Worm (Caenorhabditis elegans) whole organism, L3 larva: ENCODE results near the gene pfut-1.

ENCODE experiments used
- R02D3.7 ChIP-seq: fragments of 150-350 bp; optimal IDR thresholded peaks from 2 replicates; lab custom pipeline; 2014; ENCODE audit warnings: missing biosample characterization, missing genetic modification characterization
- ZK546.5 ChIP-seq: sonication (generic microtip); optimal IDR thresholded peaks from 2 replicates; lab custom pipeline; 2017; ENCODE audit warnings: missing biosample characterization, missing genetic modification characterization
- aly-2 ChIP-seq: fragments of 150-350 bp; optimal IDR thresholded peaks from 2 replicates; lab custom pipeline; 2014; ENCODE audit warnings: missing biosample characterization, missing genetic modification characterization
- ceh-28 ChIP-seq: fragments of 150-350 bp; optimal IDR thresholded peaks from 2 replicates; lab custom pipeline; 2014; ENCODE audit warnings: missing biosample characterization, missing genetic modification reagents, missing genetic modification characterization
- ceh-82 ChIP-seq: fragments of 150-350 bp; optimal IDR thresholded peaks from 2 replicates; lab custom pipeline; 2014; ENCODE audit warnings: missing biosample characterization, missing genetic modification characterization
- daf-12 ChIP-seq: fragments of 150-350 bp; optimal IDR thresholded peaks from 2 replicates; lab custom pipeline; 2014; ENCODE audit warnings: missing biosample characterization, missing genetic modification reagents, missing genetic modification characterization
- elt-1 ChIP-seq: fragments of 150-350 bp; optimal IDR thresholded peaks from 2 replicates; lab custom pipeline; 2014; ENCODE audit warnings: missing biosample characterization, missing genetic modification characterization
- elt-2 ChIP-seq: sonication (generic microtip); optimal IDR thresholded peaks from 2 replicates; lab custom pipeline; 2016; ENCODE audit warnings: missing genetic modification reagents, mild to moderate bottlenecking, missing genetic modification characterization, missing compliant biosample characterization
- eor-1 ChIP-seq, 2 experiments: fragments of 150-350 bp; optimal IDR thresholded peaks; 2 replicates each; lab custom pipeline; 2014 to 2018; ENCODE audit warnings: missing biosample characterization in 2 of 2, missing genetic modification characterization in 2 of 2
- fkh-10 ChIP-seq: sonication (generic microtip); optimal IDR thresholded peaks from 2 replicates; lab custom pipeline; 2017; ENCODE audit warnings: missing biosample characterization, missing genetic modification reagents, missing genetic modification characterization
- fkh-2 ChIP-seq: fragments of 150-350 bp; optimal IDR thresholded peaks from 2 replicates; lab custom pipeline; 2014; ENCODE audit warnings: missing biosample characterization, missing genetic modification reagents, missing genetic modification characterization
- fos-1 ChIP-seq: fragments of 150-350 bp; optimal IDR thresholded peaks from 2 replicates; lab custom pipeline; 2014; ENCODE audit warnings: missing biosample characterization, missing genetic modification characterization
- hmg-11 ChIP-seq: sonication (generic microtip); optimal IDR thresholded peaks from 2 replicates; lab custom pipeline; 2016; ENCODE audit warnings: missing genetic modification characterization, missing compliant biosample characterization
- jun-1 ChIP-seq: fragments of 150-350 bp; optimal IDR thresholded peaks from 2 replicates; lab custom pipeline; 2014; ENCODE audit warnings: missing biosample characterization, missing genetic modification reagents, missing genetic modification characterization
- lin-15B ChIP-seq: fragments of 150-350 bp; optimal IDR thresholded peaks from 2 replicates; lab custom pipeline; 2014; ENCODE audit warnings: missing biosample characterization, missing genetic modification characterization
- lin-39 ChIP-seq: fragments of 150-350 bp; optimal IDR thresholded peaks from 2 replicates; lab custom pipeline; 2018; ENCODE audit warnings: missing biosample characterization, missing genetic modification reagents, missing genetic modification characterization
- lsy-12 ChIP-seq: sonication (generic microtip); optimal IDR thresholded peaks from 2 replicates; lab custom pipeline; 2016; ENCODE audit warnings: mild to moderate bottlenecking, missing genetic modification characterization, missing compliant biosample characterization
- mml-1 ChIP-seq: fragments of 150-350 bp; sonication (generic microtip); optimal IDR thresholded peaks from 3 replicates; lab custom pipeline; 2014; ENCODE audit warnings: missing biosample characterization, missing genetic modification characterization
- nfya-1 ChIP-seq: sonication (generic microtip); optimal IDR thresholded peaks from 2 replicates; lab custom pipeline; 2017; ENCODE audit warnings: missing genetic modification characterization, mild to moderate bottlenecking, missing compliant biosample characterization, antibody characterized with exemption, moderate library complexity; ENCODE audit not compliant: insufficient read depth
- nhr-11 ChIP-seq: fragments of 150-350 bp; optimal IDR thresholded peaks from 2 replicates; lab custom pipeline; 2014; ENCODE audit warnings: missing biosample characterization, missing genetic modification characterization
- nhr-12 ChIP-seq: fragments of 150-350 bp; optimal IDR thresholded peaks from 2 replicates; lab custom pipeline; 2014; ENCODE audit warnings: missing biosample characterization, missing genetic modification characterization
- nhr-25 ChIP-seq: sonication (generic microtip); optimal IDR thresholded peaks from 2 replicates; lab custom pipeline; 2017; ENCODE audit warnings: missing biosample characterization, missing genetic modification characterization
- nhr-28 ChIP-seq: fragments of 150-350 bp; optimal IDR thresholded peaks from 2 replicates; lab custom pipeline; 2014; ENCODE audit warnings: missing biosample characterization, missing genetic modification characterization
- nhr-43 ChIP-seq: sonication (generic microtip); optimal IDR thresholded peaks from 2 replicates; lab custom pipeline; 2016; ENCODE audit warnings: mild to moderate bottlenecking, missing genetic modification characterization, missing compliant biosample characterization; ENCODE audit not compliant: poor library complexity, severe bottlenecking
- nhr-67 ChIP-seq: fragments of 150-350 bp; optimal IDR thresholded peaks from 2 replicates; lab custom pipeline; 2014; ENCODE audit warnings: missing biosample characterization, missing genetic modification characterization
- nhr-77 ChIP-seq: fragments of 150-350 bp; optimal IDR thresholded peaks from 2 replicates; lab custom pipeline; 2014; ENCODE audit warnings: missing biosample characterization, missing genetic modification characterization
- pha-4 ChIP-seq: fragments of 150-350 bp; optimal IDR thresholded peaks from 2 replicates; lab custom pipeline; 2014; ENCODE audit warnings: missing biosample characterization, missing genetic modification reagents, missing genetic modification characterization
- pqm-1 ChIP-seq: fragments of 150-350 bp; optimal IDR thresholded peaks from 2 replicates; lab custom pipeline; 2017; ENCODE audit warnings: missing biosample characterization, missing genetic modification characterization, inconsistent platforms
- sea-2 ChIP-seq: fragments of 150-350 bp; sonication (generic microtip); optimal IDR thresholded peaks from 4 replicates; lab custom pipeline; 2014; ENCODE audit warnings: missing biosample characterization, missing genetic modification reagents, missing genetic modification characterization
- skn-1 ChIP-seq: fragments of 150-350 bp; optimal IDR thresholded peaks from 2 replicates; lab custom pipeline; 2014; ENCODE audit warnings: missing biosample characterization, missing genetic modification characterization
- tbx-2 ChIP-seq: sonication (generic microtip); optimal IDR thresholded peaks from 2 replicates; lab custom pipeline; 2016; ENCODE audit warnings: mild to moderate bottlenecking, missing genetic modification characterization, missing compliant biosample characterization
- unc-62 ChIP-seq: fragments of 150-350 bp; sonication (generic microtip); optimal IDR thresholded peaks from 4 replicates; lab custom pipeline; 2014; ENCODE audit warnings: missing biosample characterization, missing genetic modification reagents, missing genetic modification characterization
- ztf-4 ChIP-seq: fragments of 150-350 bp; optimal IDR thresholded peaks from 2 replicates; lab custom pipeline; 2014; ENCODE audit warnings: missing biosample characterization, missing genetic modification characterization

Gene pfut-1

ce11 chrX:3127626-3128142 lies 37.9 kb upstream of the pfut-1 start (continued):
- peak; percentile 80 for TF ChIP-seq ceh-28
- TF ChIP-seq lin-39 = peak; percentile 99
- peak; percentile 87 for TF ChIP-seq nhr-11 (tag; lab: Kevin White, UChicago)
- TF ChIP-seq daf-12 (tag; lab: Kevin White, UChicago) = no peak
- peak; percentile 68 for TF ChIP-seq ceh-82 (tag; lab: Kevin White, UChicago)
- TF ChIP-seq aly-2 (tag; lab: Kevin White, UChicago) = peak; percentile 11
- TF ChIP-seq R02D3.7 = peak; percentile 43
- TF ChIP-seq jun-1 (tag; lab: Kevin White, UChicago) = peak; percentile 96
- TF ChIP-seq eor-1 (tag; optimal IDR thresholded peaks at IDR 0.05; lab: Kevin White, UChicago) = no peak
- TF ChIP-seq tbx-2 (tag; lab: Kevin White, UChicago) = peak; percentile 86
- peak; percentile 78 for TF ChIP-seq elt-1 (tag; lab: Kevin White, UChicago)
- peak; percentile 97 for TF ChIP-seq hmg-11 (tag; lab: Kevin White, UChicago)
- no peak for TF ChIP-seq nhr-12 (tag; lab: Kevin White, UChicago)
- no peak for TF ChIP-seq nhr-77
- peak; percentile 28 for TF ChIP-seq fkh-2 (tag; lab: Kevin White, UChicago)
- TF ChIP-seq mml-1 = no peak
- TF ChIP-seq skn-1 = peak; percentile 87

- TF ChIP-seq nfya-1 (tag; lab: Kevin White, UChicago) (no peak), nhr-77 (no peak), nhr-25 (tag; lab: Kevin White, UChicago) (no peak), pha-4 (tag; lab: Kevin White, UChicago) (peak; percentile 3), sea-2 (GFP tag; lab: Kevin White, UChicago) (no peak), fkh-2 (tag; lab: Kevin White, UChicago) (no peak), nhr-43 (tag; lab: Kevin White, UChicago) (no peak)
Observed at ce11 chrX:3135186-3135585, 30.4 kb upstream of the pfut-1 start, which contains the start of gene K10B3.1. TSS of gene K10B3.1 (plus strand) at chrX:3135486.

ce11 chrX:3139516-3140301 lies 25.9 kb upstream of the pfut-1 start:
- no peak for TF ChIP-seq ZK546.5 (tag; lab: Kevin White, UChicago)
- no peak for TF ChIP-seq nhr-11 (tag; lab: Kevin White, UChicago)
- TF ChIP-seq lin-15B (tag; lab: Kevin White, UChicago) = no peak
- no peak for TF ChIP-seq fos-1 (tag; lab: Kevin White, UChicago)
- TF ChIP-seq elt-2 (tag; lab: Kevin White, UChicago) = no peak
- no peak for TF ChIP-seq ztf-4 (tag; lab: Kevin White, UChicago)
- no peak for TF ChIP-seq nhr-12 (tag; lab: Kevin White, UChicago)
- no peak for TF ChIP-seq elt-1 (tag; lab: Kevin White, UChicago)
- no peak for TF ChIP-seq eor-1 (tag; optimal IDR thresholded peaks at IDR 0.05; lab: Kevin White, UChicago)
- TF ChIP-seq nhr-67 (tag; lab: Kevin White, UChicago) = no peak
- TF ChIP-seq lsy-12 = no peak
- no peak for TF ChIP-seq mml-1
- no peak for TF ChIP-seq nhr-77
- TF ChIP-seq ceh-28 = no peak
- TF ChIP-seq tbx-2 (tag; lab: Kevin White, UChicago) = no peak
- no peak for TF ChIP-seq nhr-28
- TF ChIP-seq fkh-10 = no peak

- TF ChIP-seq elt-2 (tag; lab: Kevin White, UChicago) (peak; percentile 46), unc-62 (no peak), pqm-1 (peak; percentile 15)
Observed at ce11 chrX:3141704-3142103, 23.9 kb upstream of the pfut-1 start.

ce11 chrX:3145265-3145664 lies 20.4 kb upstream of the pfut-1 start, which contains the start of gene C15C7.4:
TSS of gene C15C7.4 (plus strand) at chrX:3145565.
- TF ChIP-seq daf-12 (tag; lab: Kevin White, UChicago) (no peak), fos-1 (tag; lab: Kevin White, UChicago) (no peak), skn-1 (no peak), nhr-43 (tag; lab: Kevin White, UChicago) (no peak), lin-39 (no peak)
